Fruit fly (Drosophila melanogaster): ENCODE measurements around the gene Jon66Ci.

Gene Jon66Ci

dm6 chr3L:8440771-8441549 lies 49.6 kb downstream of the Jon66Ci start (continued):
- TF ChIP-seq Camta (GFP tag; optimal IDR thresholded peaks at IDR 0.05) (peak; percentile 19), CG30431 (GFP tag; optimal IDR thresholded peaks at IDR 0.05) (no peak), Nf-YC (tag; optimal IDR thresholded peaks at IDR 0.05) (no peak), Mad (GFP tag; optimal IDR thresholded peaks at IDR 0.05) (peak; percentile 28), chif (GFP tag; optimal IDR thresholded peaks at IDR 0.05) (peak in 1 of 2 experiments; percentile 29), stwl (tag; optimal IDR thresholded peaks at IDR 0.05) (no peak), Lpt (GFP tag; optimal IDR thresholded peaks at IDR 0.05) (no peak), hkb (optimal IDR thresholded peaks at IDR 0.05) (no peak), hkb (GFP tag; IDR thresholded peaks at IDR 0.05) (peak; percentile 46), CG15479 (GFP tag; optimal IDR thresholded peaks at IDR 0.05) (no peak), Ets97D (GFP tag; optimal IDR thresholded peaks at IDR 0.05) (peak; percentile 6), bsh (GFP tag; optimal IDR thresholded peaks at IDR 0.05) (peak; percentile 40 to 97), pita (GFP tag; optimal IDR thresholded peaks at IDR 0.05) (no peak), vfl (GFP tag; optimal IDR thresholded peaks at IDR 0.05) (peak; percentile 31), cas (GFP tag; IDR thresholded peaks at IDR 0.05) (no peak), CG14667 (GFP tag; IDR thresholded peaks at IDR 0.05) (no peak), her (GFP tag; optimal IDR thresholded peaks at IDR 0.05) (peak; percentile 23), CG14050 (GFP tag; IDR thresholded peaks at IDR 0.05) (no peak), CG9609 (GFP tag; optimal IDR thresholded peaks at IDR 0.05) (peak; percentile 19), Fer2 (tag; optimal IDR thresholded peaks at IDR 0.05) (no peak), lbe (GFP tag; optimal IDR thresholded peaks at IDR 0.05) (no peak), Fer1 (GFP tag; optimal IDR thresholded peaks at IDR 0.05) (peak; percentile 17), Jarid2 (GFP tag; optimal IDR thresholded peaks at IDR 0.05) (no peak), MTF-1 (GFP tag; optimal IDR thresholded peaks at IDR 0.05; ENCODE audit: borderline replicate concordance) (no peak), en (GFP tag; optimal IDR thresholded peaks at IDR 0.05) (peak; percentile 10), sima (GFP tag; optimal IDR thresholded peaks at IDR 0.05) (peak; percentile 29), fru (optimal IDR thresholded peaks at IDR 0.05) (no peak), ato (GFP tag; IDR thresholded peaks at IDR 0.05; ENCODE audit: partially characterized antibody) (no peak), CG3407 (GFP tag; optimal IDR thresholded peaks at IDR 0.05) (no peak)

Data from whole organism, embryonic.